Fruit fly (Drosophila melanogaster) whole organism, prepupa: ENCODE data around the gene CG6689.

ENCODE experiments used
- Blimp-1 ChIP-seq: fragments of 200-800 bp; sonication (Bioruptor generic); optimal IDR thresholded peaks from 3 replicates; lab custom pipeline; 2017; ENCODE audit warnings: missing biosample characterization, missing genetic modification characterization, mild to moderate bottlenecking, moderate library complexity, missing genetic modification reagents
- CG10631 ChIP-seq: fragments of 200-800 bp; sonication (Bioruptor generic); optimal IDR thresholded peaks from 2 replicates; lab custom pipeline; 2016; ENCODE audit warnings: missing biosample characterization, missing genetic modification characterization
- CG10669 ChIP-seq: fragments of 200-800 bp; sonication (Bioruptor generic); optimal IDR thresholded peaks from 3 replicates; lab custom pipeline; 2018; ENCODE audit warnings: missing biosample characterization, mild to moderate bottlenecking, missing genetic modification characterization, moderate library complexity
- CG1621 ChIP-seq: fragments of 200-800 bp; sonication (Bioruptor generic); optimal IDR thresholded peaks from 3 replicates; lab custom pipeline; 2018; ENCODE audit warnings: missing biosample characterization, mild to moderate bottlenecking, missing genetic modification characterization
- CG16779 ChIP-seq: fragments of 200-800 bp; sonication (Bioruptor generic); optimal IDR thresholded peaks from 3 replicates; lab custom pipeline; 2017; ENCODE audit warnings: missing biosample characterization, mild to moderate bottlenecking, missing genetic modification characterization
- CG3032 ChIP-seq: fragments of 200-800 bp; optimal IDR thresholded peaks from 2 replicates; lab custom pipeline; 2019; ENCODE audit warnings: missing biosample characterization, mild to moderate bottlenecking, missing genetic modification characterization, moderate library complexity
- CG31627 ChIP-seq: fragments of 200-800 bp; sonication (Bioruptor generic); optimal IDR thresholded peaks from 3 replicates; lab custom pipeline; 2016; ENCODE audit warnings: missing biosample characterization, missing genetic modification characterization
- CG3919 ChIP-seq: fragments of 200-800 bp; sonication (Bioruptor generic); optimal IDR thresholded peaks from 3 replicates; lab custom pipeline; 2016; ENCODE audit warnings: missing biosample characterization, missing genetic modification characterization
- CG4318 ChIP-seq: fragments of 200-800 bp; sonication (Bioruptor generic); optimal IDR thresholded peaks from 3 replicates; lab custom pipeline; 2017; ENCODE audit warnings: missing biosample characterization, mild to moderate bottlenecking, missing genetic modification characterization
- CG6163 ChIP-seq: fragments of 200-800 bp; sonication (Bioruptor generic); IDR thresholded peaks from 3 replicates; pipeline ENCODE4 v1.3.6; 2022; ENCODE audit warnings: missing biosample characterization, missing genetic modification characterization
- CG6276 ChIP-seq: fragments of 200-800 bp; sonication (Bioruptor generic); optimal IDR thresholded peaks from 2 replicates; lab custom pipeline; 2017; ENCODE audit warnings: missing biosample characterization, mild to moderate bottlenecking, missing genetic modification characterization
- CG6792 ChIP-seq: fragments of 200-800 bp; sonication (Bioruptor generic); optimal IDR thresholded peaks from 3 replicates; lab custom pipeline; 2016; ENCODE audit warnings: missing biosample characterization, missing genetic modification characterization
- CG6808 ChIP-seq: fragments of 200-800 bp; sonication (Bioruptor generic); optimal IDR thresholded peaks from 3 replicates; lab custom pipeline; 2017; ENCODE audit warnings: missing biosample characterization, missing genetic modification characterization, mild to moderate bottlenecking, moderate library complexity, missing genetic modification reagents
- CG8119 ChIP-seq: fragments of 200-800 bp; sonication (Bioruptor generic); IDR thresholded peaks from 3 replicates; pipeline ENCODE4 v1.3.6; 2022; ENCODE audit warnings: missing biosample characterization, missing genetic modification characterization
- CG8319 ChIP-seq: fragments of 200-800 bp; sonication (Bioruptor generic); optimal IDR thresholded peaks from 3 replicates; lab custom pipeline; 2016; ENCODE audit warnings: missing biosample characterization, missing genetic modification characterization
- CG8632 ChIP-seq: fragments of 200-800 bp; sonication (Bioruptor generic); optimal IDR thresholded peaks from 3 replicates; lab custom pipeline; 2016; ENCODE audit warnings: missing biosample characterization, missing genetic modification characterization
- CG9139 ChIP-seq: fragments of 200-800 bp; sonication (Bioruptor generic); optimal IDR thresholded peaks from 3 replicates; lab custom pipeline; 2017; ENCODE audit warnings: missing biosample characterization, mild to moderate bottlenecking, missing genetic modification characterization
- Eip78C ChIP-seq: fragments of 200-800 bp; sonication (Bioruptor generic); peaks from one replicate; lab custom pipeline; 2016; ENCODE audit warnings: missing biosample characterization, missing genetic modification characterization
- Ets21C ChIP-seq: fragments of 200-800 bp; sonication (Bioruptor generic); optimal IDR thresholded peaks from 3 replicates; lab custom pipeline; 2016; ENCODE audit warnings: missing biosample characterization, missing genetic modification characterization
- Gug ChIP-seq: fragments of 200-800 bp; sonication (Bioruptor generic); IDR thresholded peaks from 2 replicates; pipeline ENCODE4 v1.3.6; 2022; ENCODE audit warnings: missing biosample characterization, missing genetic modification characterization
- Met ChIP-seq: fragments of 200-800 bp; sonication (Bioruptor generic); optimal IDR thresholded peaks from 3 replicates; lab custom pipeline; 2016; ENCODE audit warnings: missing biosample characterization, missing genetic modification characterization
- OdsH ChIP-seq: fragments of 200-800 bp; sonication (Bioruptor generic); optimal IDR thresholded peaks from 3 replicates; lab custom pipeline; 2016; ENCODE audit warnings: missing biosample characterization, missing genetic modification characterization
- Smox ChIP-seq: fragments of 200-800 bp; sonication (Bioruptor generic); optimal IDR thresholded peaks from 3 replicates; lab custom pipeline; 2016; ENCODE audit warnings: missing biosample characterization, missing genetic modification characterization
- Sox102F ChIP-seq: fragments of 200-800 bp; sonication (Bioruptor generic); optimal IDR thresholded peaks from 2 replicates; lab custom pipeline; 2016; ENCODE audit warnings: missing biosample characterization, mild to moderate bottlenecking, missing genetic modification characterization
- Sox14 ChIP-seq: fragments of 200-800 bp; sonication (Bioruptor generic); optimal IDR thresholded peaks from 3 replicates; lab custom pipeline; 2016; ENCODE audit warnings: missing biosample characterization, missing genetic modification characterization
- acj6 ChIP-seq: fragments of 200-800 bp; sonication (Bioruptor generic); optimal IDR thresholded peaks from 3 replicates; lab custom pipeline; 2016; ENCODE audit warnings: missing biosample characterization, missing genetic modification characterization
- dac ChIP-seq: fragments of 200-800 bp; sonication (Bioruptor generic); optimal IDR thresholded peaks from 2 replicates; lab custom pipeline; 2017; ENCODE audit warnings: missing biosample characterization, mild to moderate bottlenecking, missing genetic modification characterization
- eg ChIP-seq: fragments of 200-800 bp; sonication (Bioruptor generic); IDR thresholded peaks from 3 replicates; pipeline ENCODE4 v1.3.6; 2022; ENCODE audit warnings: missing biosample characterization, missing genetic modification characterization
- fd59A ChIP-seq: fragments of 200-800 bp; sonication (Bioruptor generic); optimal IDR thresholded peaks from 2 replicates; lab custom pipeline; 2017; ENCODE audit warnings: missing biosample characterization, mild to moderate bottlenecking, missing genetic modification characterization, missing genetic modification reagents
- fd85E ChIP-seq: fragments of 200-800 bp; sonication (Bioruptor generic); optimal IDR thresholded peaks from 3 replicates; lab custom pipeline; 2016; ENCODE audit warnings: missing biosample characterization, missing genetic modification characterization
- fkh ChIP-seq: fragments of 200-800 bp; sonication (Bioruptor generic); optimal IDR thresholded peaks from 3 replicates; lab custom pipeline; 2017; ENCODE audit warnings: missing biosample characterization, mild to moderate bottlenecking, missing genetic modification characterization, moderate library complexity
- lz ChIP-seq: fragments of 200-800 bp; sonication (Bioruptor generic); optimal IDR thresholded peaks from 3 replicates; lab custom pipeline; 2016; ENCODE audit warnings: missing biosample characterization, missing genetic modification characterization
- net ChIP-seq: fragments of 200-800 bp; sonication (Bioruptor generic); optimal IDR thresholded peaks from 3 replicates; lab custom pipeline; 2016; ENCODE audit warnings: missing biosample characterization, missing genetic modification characterization
- pdm3 ChIP-seq: fragments of 200-800 bp; sonication (Bioruptor generic); optimal IDR thresholded peaks from 3 replicates; lab custom pipeline; 2016; ENCODE audit warnings: missing biosample characterization, missing genetic modification characterization
- salr ChIP-seq, 2 experiments: fragments of 200-800 bp; sonication (Bioruptor generic); optimal IDR thresholded peaks; 3 replicates each; lab custom pipeline; 2016 to 2018; ENCODE audit warnings: missing biosample characterization in 2 of 2, missing genetic modification characterization in 2 of 2, mild to moderate bottlenecking in 1 of 2
- spab ChIP-seq: fragments of 200-800 bp; sonication (Bioruptor generic); optimal IDR thresholded peaks from 2 replicates; lab custom pipeline; 2017; ENCODE audit warnings: missing biosample characterization, mild to moderate bottlenecking, missing genetic modification characterization, missing genetic modification reagents
- ss ChIP-seq, 2 experiments: fragments of 200-800 bp; sonication (Bioruptor generic); optimal IDR thresholded peaks; 2 replicates in 1 of 2; 3 replicates in 1 of 2; lab custom pipeline; 2017 to 2018; ENCODE audit warnings: mild to moderate bottlenecking in 2 of 2, missing biosample characterization in 2 of 2, missing genetic modification characterization in 2 of 2, moderate library complexity in 1 of 2
- svp ChIP-seq: fragments of 200-800 bp; sonication (Bioruptor generic); peaks from one replicate; lab custom pipeline; 2016; ENCODE audit warnings: missing biosample characterization, missing genetic modification characterization
- topi ChIP-seq: fragments of 200-800 bp; sonication (Bioruptor generic); optimal IDR thresholded peaks from 3 replicates; lab custom pipeline; 2016; ENCODE audit warnings: missing biosample characterization, missing genetic modification characterization
- vri ChIP-seq: fragments of 200-800 bp; sonication (Bioruptor generic); optimal IDR thresholded peaks from 3 replicates; lab custom pipeline; 2016; ENCODE audit warnings: missing biosample characterization, mild to moderate bottlenecking, missing genetic modification characterization

CG6689 gene

DNA sequence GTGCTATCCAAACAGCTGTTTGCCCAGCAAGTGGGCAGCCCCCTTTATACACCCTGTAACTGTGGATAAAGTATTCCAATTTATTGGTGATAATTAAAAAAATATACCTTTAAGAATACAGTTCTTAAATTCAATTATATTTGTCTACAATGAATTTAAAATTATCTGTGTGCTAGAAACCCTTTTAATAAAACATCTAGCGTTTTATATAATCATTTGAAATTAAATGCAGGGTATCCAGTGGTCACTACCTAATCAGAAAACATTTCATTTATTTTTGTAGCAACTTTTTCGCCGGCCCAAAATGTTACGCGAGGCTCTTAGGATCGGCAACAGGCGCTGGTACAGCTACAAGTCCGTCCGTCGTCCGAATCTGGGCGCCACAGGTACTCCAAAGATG lies 6.6 kb upstream of the CG6689 start, which contains the start of gene CG17726 (continued):
- TF ChIP-seq topi (GFP tag; lab: Kevin White, UChicago), result peak; percentile 97
- TF ChIP-seq CG8119, result peak; percentile 99
- TF ChIP-seq vri, result no peak
- peak; percentile 90 for TF ChIP-seq fd59A (GFP tag; lab: Kevin White, UChicago)
- TF ChIP-seq CG8632, result peak; percentile 97
- TF ChIP-seq CG3919, result peak; percentile 97
- peak; percentile 96 for TF ChIP-seq net (GFP tag; lab: Kevin White, UChicago)
- TF ChIP-seq Sox102F (GFP tag; lab: Kevin White, UChicago), result peak; percentile 92

DNA sequence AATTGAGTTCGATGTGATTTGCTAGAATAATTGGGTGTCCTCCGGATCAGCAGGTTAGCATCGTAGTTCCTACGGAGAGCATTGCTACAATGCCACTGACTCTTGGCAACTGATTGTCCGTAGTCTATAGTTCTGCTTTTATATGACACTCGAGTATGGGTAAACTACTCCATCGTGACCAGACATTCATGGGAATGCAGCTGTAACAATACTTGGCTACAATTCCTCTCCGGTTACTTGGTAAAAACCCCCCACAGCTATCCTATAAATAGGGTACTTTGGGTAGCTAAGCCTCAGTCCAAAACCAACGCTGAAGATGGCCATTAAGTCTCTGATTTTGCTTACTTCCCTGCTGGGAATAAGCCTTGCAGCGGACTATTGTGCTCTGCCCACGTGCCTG lies 5.4 kb upstream of the CG6689 start, which contains the start of gene scpr-C:
TSS of gene scpr-C (plus strand) at position 301 of the 400 bp plus-strand sequence.
- TF ChIP-seq pdm3 (GFP tag; lab: Kevin White, UChicago) (no peak), salr (GFP tag; optimal IDR thresholded peaks at IDR 0.05; lab: Kevin White, UChicago) (no peak), Met (GFP tag; lab: Kevin White, UChicago) (no peak), Sox14 (GFP tag; lab: Kevin White, UChicago) (no peak), acj6 (GFP tag; lab: Kevin White, UChicago) (no peak), CG3032 (tag; lab: Kevin White, UChicago) (no peak)

DNA sequence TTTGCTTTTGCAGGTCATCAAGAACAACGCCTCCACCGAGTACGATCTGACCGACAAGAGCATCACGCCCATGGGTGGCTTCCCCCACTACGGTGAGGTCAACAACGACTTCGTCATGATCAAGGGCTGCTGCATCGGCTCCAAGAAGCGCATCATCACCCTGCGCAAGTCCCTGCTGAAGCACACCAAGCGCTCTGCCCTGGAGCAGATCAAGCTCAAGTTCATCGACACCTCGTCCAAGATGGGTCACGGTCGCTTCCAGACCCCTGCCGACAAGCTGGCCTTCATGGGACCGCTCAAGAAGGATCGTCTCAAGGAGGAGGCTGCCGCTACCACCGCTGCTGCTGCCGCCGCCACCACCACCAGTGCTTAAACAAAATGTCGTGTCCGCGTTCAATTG lies 4.6 kb upstream of the CG6689 start:
- TF ChIP-seq fd85E (GFP tag; lab: Kevin White, UChicago) (no peak), CG4318 (GFP tag; lab: Kevin White, UChicago) (no peak), eg (no peak), CG8319 (GFP tag; lab: Kevin White, UChicago) (no peak), CG3032 (tag; lab: Kevin White, UChicago) (no peak), Smox (GFP tag; lab: Kevin White, UChicago) (no peak), OdsH (GFP tag; lab: Kevin White, UChicago) (no peak), Blimp-1 (no peak)

DNA sequence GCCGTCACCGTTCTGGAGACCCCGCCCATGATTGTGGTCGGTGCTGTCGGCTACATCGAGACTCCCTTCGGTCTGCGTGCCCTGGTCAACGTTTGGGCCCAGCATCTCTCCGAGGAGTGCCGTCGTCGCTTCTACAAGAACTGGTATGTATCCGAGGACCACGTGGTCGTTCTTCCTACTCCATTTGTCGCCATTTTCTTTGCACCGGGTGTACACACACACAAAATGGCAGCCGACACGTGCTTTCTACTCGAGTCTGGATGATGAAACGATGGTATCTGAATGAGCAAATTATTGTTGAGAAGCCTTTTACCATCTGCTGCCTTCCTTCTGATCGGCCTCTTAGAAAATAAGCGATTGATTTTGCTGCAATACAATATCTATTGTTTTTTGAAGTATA lies 2.7 kb upstream of the CG6689 start:
- TF ChIP-seq spab (no peak), topi (GFP tag; lab: Kevin White, UChicago) (no peak), Eip78C (GFP tag; lab: Kevin White, UChicago) (no peak)

DNA sequence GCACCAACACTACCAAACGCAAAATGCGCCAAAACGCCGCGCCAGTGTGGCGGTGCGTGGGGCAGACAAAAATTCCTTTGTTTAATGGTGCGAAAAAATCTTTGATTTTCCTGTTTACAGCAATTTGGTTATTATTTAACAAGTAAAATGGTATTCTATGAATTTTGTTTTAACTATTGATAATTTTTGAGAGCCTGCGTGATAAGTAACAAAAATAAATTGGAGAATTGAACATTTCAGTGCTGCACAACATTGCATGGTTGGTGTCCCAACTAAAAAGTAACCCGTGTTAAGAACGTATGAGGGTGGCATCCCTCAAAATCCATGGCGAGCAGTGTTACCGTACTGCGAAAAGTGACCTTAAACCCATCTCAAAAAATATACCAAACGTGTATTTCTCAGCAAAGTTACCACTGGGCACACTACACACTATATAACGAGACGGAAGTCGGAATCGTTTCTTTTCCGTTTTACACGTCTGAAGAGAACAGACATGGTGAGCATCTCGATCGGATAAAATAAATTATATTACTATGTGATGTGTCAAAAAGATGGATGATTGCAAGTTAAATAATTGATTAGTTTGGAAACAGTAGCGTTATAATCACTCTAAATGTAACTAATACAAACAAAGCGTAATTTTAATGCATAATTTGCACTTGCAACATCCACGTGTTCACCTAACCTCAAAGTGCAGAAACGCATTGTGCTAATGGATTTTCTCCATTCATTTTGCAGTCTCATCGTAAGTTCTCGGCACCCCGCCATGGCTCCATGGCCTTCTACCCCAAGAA lies 1.8 kb upstream of the CG6689 start, which contains the start of the genes CG6693 and RpL3:
TSS of gene CG6693 (minus strand) at position 203 of the 794 bp plus-strand sequence.
TSS of gene RpL3 (plus strand) at position 458 of the 794 bp plus-strand sequence.
- TF ChIP-seq CG8319 (GFP tag; lab: Kevin White, UChicago), result no peak
- peak; percentile 75 for TF ChIP-seq CG9139 (GFP tag; lab: Kevin White, UChicago)
- peak; percentile 43 for TF ChIP-seq CG6792 (GFP tag; lab: Kevin White, UChicago)
- TF ChIP-seq Gug (GFP tag; lab: Robert Waterston, UW), result no peak
- peak; percentile 61 for TF ChIP-seq CG10669 (GFP tag; lab: Kevin White, UChicago)
- TF ChIP-seq pdm3 (GFP tag; lab: Kevin White, UChicago), result peak; percentile 64
- TF ChIP-seq fd85E (GFP tag; lab: Kevin White, UChicago), result peak; percentile 53
- TF ChIP-seq CG6808 (GFP tag; lab: Kevin White, UChicago), result peak; percentile 67
- TF ChIP-seq Ets21C (GFP tag; lab: Kevin White, UChicago), result peak; percentile 28
- TF ChIP-seq CG6163 (GFP tag; lab: Robert Waterston, UW), result peak; percentile 68
- TF ChIP-seq Met (GFP tag; lab: Kevin White, UChicago), result peak; percentile 73
- peak; percentile 52; the same call in 2 of the 3 replicates for TF ChIP-seq CG8119
- TF ChIP-seq topi (GFP tag; lab: Kevin White, UChicago), result peak; percentile 78
- TF ChIP-seq net (GFP tag; lab: Kevin White, UChicago), result peak; percentile 77
- peak; percentile 53 for TF ChIP-seq Sox14 (GFP tag; lab: Kevin White, UChicago)
- TF ChIP-seq lz (GFP tag; lab: Kevin White, UChicago), result peak; percentile 54
- TF ChIP-seq CG31627 (GFP tag; lab: Kevin White, UChicago), result peak; percentile 22
- peak; percentile 82 to 83 for TF ChIP-seq ss (GFP tag; optimal IDR thresholded peaks at IDR 0.05; lab: Kevin White, UChicago)
- TF ChIP-seq CG16779 (tag; lab: Kevin White, UChicago), result peak; percentile 78
- peak in 1 of 2 experiments; percentile 50 for TF ChIP-seq salr (GFP tag; optimal IDR thresholded peaks at IDR 0.05; lab: Kevin White, UChicago)
- TF ChIP-seq Blimp-1, result peak; percentile 38
- peak; percentile 28 for TF ChIP-seq fkh (GFP tag; lab: Kevin White, UChicago)
- peak; percentile 58 for TF ChIP-seq CG1621
- TF ChIP-seq dac (GFP tag; lab: Kevin White, UChicago), result no peak
- no peak for TF ChIP-seq CG6276 (GFP tag; lab: Kevin White, UChicago)
- TF ChIP-seq svp (GFP tag; lab: Kevin White, UChicago), result no peak
- TF ChIP-seq CG10631 (GFP tag; lab: Kevin White, UChicago), result no peak
- peak; percentile 91 for TF ChIP-seq Eip78C (GFP tag; lab: Kevin White, UChicago)
- TF ChIP-seq eg, result peak; percentile 72; the same call in 2 of the 3 replicates
- peak; percentile 23 for TF ChIP-seq fd59A (GFP tag; lab: Kevin White, UChicago)
- TF ChIP-seq acj6 (GFP tag; lab: Kevin White, UChicago), result no peak
